Worm (Caenorhabditis elegans): Measurements from ENCODE around the gene F10D7.3.
A peak's percentile ranks its signal among the peaks of the same experiment; 100 is the strongest.

Gene F10D7.3

DNA sequence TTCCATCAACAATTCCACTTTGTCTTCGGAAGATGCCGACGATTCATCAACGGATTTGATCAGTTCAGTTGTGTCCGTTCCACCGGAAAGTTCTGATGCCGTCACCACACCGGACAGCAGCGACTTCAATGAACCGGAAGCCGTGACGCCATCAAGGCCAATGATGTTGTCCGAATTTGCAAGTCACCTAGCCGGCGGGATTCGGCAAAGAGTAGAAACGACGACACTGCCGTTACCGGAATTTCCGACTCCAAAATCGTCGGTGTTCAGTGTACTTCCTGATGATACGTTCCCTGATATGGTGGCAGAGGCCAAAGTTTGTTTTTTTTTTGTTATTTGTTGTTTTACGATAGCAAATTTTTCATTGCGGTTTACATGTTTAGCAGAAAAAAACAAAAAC, 10.9 kb downstream of the F10D7.3 start:
- no peak for TF ChIP-seq hlh-4 (tag; optimal IDR thresholded peaks at IDR 0.05)
- TF ChIP-seq elt-3 (tag; optimal IDR thresholded peaks at IDR 0.05): no peak
- peak; percentile 47 for TF ChIP-seq nhr-85 (tag)
- no peak for TF ChIP-seq nhr-77 (tag; optimal IDR thresholded peaks at IDR 0.05)

DNA sequence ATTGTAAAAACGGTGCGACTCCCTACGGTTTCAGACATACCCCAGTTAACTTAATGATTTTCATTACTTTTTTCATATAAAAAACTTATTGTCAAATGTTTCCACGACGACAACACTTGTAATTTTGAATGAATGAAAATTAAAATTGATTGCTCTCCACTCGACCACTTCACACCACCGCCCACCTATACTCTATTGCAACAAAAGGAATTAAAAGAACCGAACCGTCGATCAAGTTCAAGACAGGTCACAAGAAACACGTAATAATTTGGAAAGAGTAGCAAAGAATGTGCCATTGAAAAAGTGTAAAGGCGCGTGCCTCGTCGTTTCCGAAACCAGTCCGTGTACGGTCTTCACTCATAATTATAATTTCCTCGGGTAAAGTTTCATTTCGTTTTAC, 11.9 kb downstream of the F10D7.3 start, which contains the start of gene F10D7.11:
Gene F10D7.11 (plus strand): TSS at position 301 of the 400 bp plus-strand sequence.
- TF ChIP-seq grh-1 (GFP tag; IDR thresholded peaks at IDR 0.05): 0 out of 2 replicates have a peak, but pooled peaks have one; percentile 40
- peak; percentile 27 for TF ChIP-seq nhr-85 (tag)
- TF ChIP-seq ceh-88 (GFP tag; IDR thresholded peaks at IDR 0.05): no peak

DNA sequence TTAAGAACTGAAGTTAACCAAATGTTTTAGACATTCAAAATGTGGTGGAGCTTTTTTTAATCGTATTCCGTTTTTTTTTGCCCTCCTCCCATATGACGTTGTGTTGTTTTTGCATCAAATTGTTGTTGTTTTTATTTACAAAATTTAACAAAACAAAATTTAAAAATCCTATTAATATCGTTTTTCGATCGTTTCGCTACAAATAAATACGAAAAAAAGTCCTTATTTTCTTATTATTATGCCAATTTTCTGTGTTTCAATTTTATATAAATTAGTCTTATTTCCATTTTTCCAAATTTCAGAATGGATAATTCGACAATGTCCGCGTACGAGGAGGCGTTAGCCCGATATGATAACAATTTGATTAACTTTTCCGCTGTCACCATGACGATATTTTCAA, 15.0 kb downstream of the F10D7.3 start, which contains the start of gene npr-36:
Gene npr-36 (plus strand): TSS at position 301 of the 400 bp plus-strand sequence.
- TF ChIP-seq vab-15 (tag; optimal IDR thresholded peaks at IDR 0.05) (no peak), elt-3 (tag; optimal IDR thresholded peaks at IDR 0.05) (no peak), isw-1 (GFP tag; IDR thresholded peaks at IDR 0.05) (no peak), C04F5.9 (tag; optimal IDR thresholded peaks at IDR 0.05) (no peak), nhr-76 (tag; optimal IDR thresholded peaks at IDR 0.05) (no peak), lin-13 (GFP tag; optimal IDR thresholded peaks at IDR 0.05) (no peak)

DNA sequence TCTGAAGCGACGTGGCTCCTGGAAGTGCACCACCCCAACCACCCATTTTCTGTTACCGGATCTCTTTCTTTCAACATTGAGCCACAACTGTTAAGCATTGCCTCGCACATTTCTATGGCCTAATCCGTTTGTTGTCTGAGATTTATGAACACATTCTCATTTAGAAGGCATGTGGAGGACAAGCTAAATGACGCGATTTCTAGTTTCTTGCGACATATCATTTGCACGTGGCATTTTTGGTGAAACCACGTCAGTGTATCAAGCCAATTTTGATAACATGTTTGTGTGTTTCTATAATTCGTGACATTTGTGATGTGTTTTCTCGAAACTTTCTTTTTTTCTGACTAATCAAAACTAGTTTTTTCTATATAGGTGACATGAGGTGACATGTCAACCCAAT, 17.7 kb downstream of the F10D7.3 start:
- TF ChIP-seq nhr-47 (tag; optimal IDR thresholded peaks at IDR 0.05) (peak; percentile 26), fkh-10 (GFP tag; optimal IDR thresholded peaks at IDR 0.05) (no peak), efl-1 (optimal IDR thresholded peaks at IDR 0.05) (no peak), efl-1 (GFP tag; optimal IDR thresholded peaks at IDR 0.05 in 1 of 2) (peak in 1 of 2 experiments; percentile 68), pax-3 (tag; optimal IDR thresholded peaks at IDR 0.05) (peak; percentile 54), nhr-71 (tag; optimal IDR thresholded peaks at IDR 0.05) (peak; percentile 45), dsc-1 (tag; optimal IDR thresholded peaks at IDR 0.05) (peak; percentile 65), snu-23 (GFP tag; optimal IDR thresholded peaks at IDR 0.05) (no peak), fkh-8 (tag; optimal IDR thresholded peaks at IDR 0.05) (peak; percentile 64), sox-4 (tag; optimal IDR thresholded peaks at IDR 0.05) (peak; percentile 49)

DNA sequence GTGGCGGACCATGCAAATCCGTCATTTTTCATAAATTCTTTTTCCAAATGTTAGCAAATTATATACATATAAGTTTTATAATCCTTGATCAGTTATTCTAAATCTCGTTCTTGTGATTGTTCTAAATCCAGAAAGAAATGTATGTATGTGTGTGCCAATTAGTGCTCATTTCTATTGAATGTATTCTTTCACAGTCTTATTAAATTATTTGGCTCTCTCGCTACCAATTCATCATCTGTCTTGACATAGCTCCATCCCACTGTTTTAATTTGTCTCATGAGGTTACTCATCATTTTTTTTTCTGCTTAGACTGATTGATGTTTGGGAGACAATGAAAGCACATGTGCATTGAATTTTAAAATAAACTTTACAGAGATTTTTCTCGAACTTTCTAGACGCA, 19.0 kb downstream of the F10D7.3 start:
- TF ChIP-seq dsc-1 (tag; optimal IDR thresholded peaks at IDR 0.05) (peak; percentile 86), fkh-10 (GFP tag; optimal IDR thresholded peaks at IDR 0.05) (no peak), sox-4 (tag; optimal IDR thresholded peaks at IDR 0.05) (no peak), nhr-11 (tag; optimal IDR thresholded peaks at IDR 0.05) (no peak), lin-14 (GFP tag; optimal IDR thresholded peaks at IDR 0.05) (peak; percentile 13), aly-2 (tag; optimal IDR thresholded peaks at IDR 0.05) (no peak)

DNA sequence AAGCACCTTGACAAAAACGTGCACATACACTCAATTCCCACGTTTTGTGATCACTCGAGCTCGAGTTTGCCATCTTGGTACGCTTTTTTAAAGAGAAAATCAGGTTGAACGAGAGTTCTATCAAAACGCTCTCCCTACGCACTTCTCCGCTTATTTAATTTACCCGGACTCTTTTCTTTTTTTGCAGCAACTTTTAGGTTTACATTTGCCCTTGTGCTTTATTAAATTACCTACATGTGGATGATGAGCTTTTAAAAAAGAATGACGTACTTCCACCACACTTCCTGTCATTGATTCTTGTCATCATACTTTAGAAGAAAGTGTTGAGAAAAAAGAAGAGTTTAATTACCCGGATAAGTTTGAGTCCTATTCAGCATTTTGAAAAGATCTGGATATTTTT, 22.3 kb downstream of the F10D7.3 start:
- TF ChIP-seq skn-1 (tag; optimal IDR thresholded peaks at IDR 0.05) (no peak), C04F5.9 (tag; optimal IDR thresholded peaks at IDR 0.05) (no peak), mef-2 (tag; optimal IDR thresholded peaks at IDR 0.05) (no peak), unc-62 (GFP tag; optimal IDR thresholded peaks at IDR 0.05) (no peak), lin-35 (GFP tag; optimal IDR thresholded peaks at IDR 0.05) (no peak), nhr-19 (GFP tag; conservative IDR thresholded peaks at IDR 0.05) (no peak), swsn-7 (tag; optimal IDR thresholded peaks at IDR 0.05) (no peak), unc-30 (tag; optimal IDR thresholded peaks at IDR 0.05) (no peak), mab-9 (GFP tag; IDR thresholded peaks at IDR 0.05) (no peak), nhr-85 (tag) (no peak), ces-1 (GFP tag; optimal IDR thresholded peaks at IDR 0.05) (peak; percentile 13), lin-14 (GFP tag; optimal IDR thresholded peaks at IDR 0.05) (peak; percentile 50), blmp-1 (tag; optimal IDR thresholded peaks at IDR 0.05) (no peak), ceh-88 (GFP tag; IDR thresholded peaks at IDR 0.05) (no peak), fkh-10 (GFP tag; optimal IDR thresholded peaks at IDR 0.05) (peak; percentile 94)

All from whole organism, L1 larva.